Fruit fly (Drosophila melanogaster) whole organism, embryonic: ENCODE data around the gene CG11905.

Experiments used
- ATbp ChIP-seq: fragments of 200-800 bp; sonication (Bioruptor generic); optimal IDR thresholded peaks from 2 replicates; lab custom pipeline; 2017; ENCODE audit warnings: missing biosample characterization, mild to moderate bottlenecking, missing genetic modification characterization, missing genetic modification reagents
- B-H2 ChIP-seq: fragments of 200-800 bp; sonication (Bioruptor generic); optimal IDR thresholded peaks from 2 replicates; lab custom pipeline; 2018; ENCODE audit warnings: missing biosample characterization, mild to moderate bottlenecking, missing genetic modification characterization
- C15 ChIP-seq: fragments of 200-800 bp; sonication (Bioruptor generic); IDR thresholded peaks from 3 replicates; pipeline ENCODE4 v1.3.6; 2022; ENCODE audit warnings: missing biosample characterization, missing genetic modification characterization
- CG10565 ChIP-seq: fragments of 200-800 bp; sonication (Bioruptor generic); optimal IDR thresholded peaks from 3 replicates; lab custom pipeline; 2016; ENCODE audit warnings: missing biosample characterization, mild to moderate bottlenecking, missing genetic modification characterization
- CG11247 ChIP-seq: fragments of 200-800 bp; sonication (Bioruptor generic); IDR thresholded peaks from 2 replicates; pipeline ENCODE4 v1.3.6; 2022; ENCODE audit warnings: missing biosample characterization, missing genetic modification characterization
- CG12391 ChIP-seq: fragments of 200-800 bp; sonication (Bioruptor generic); optimal IDR thresholded peaks from 3 replicates; lab custom pipeline; 2018; ENCODE audit warnings: missing biosample characterization, mild to moderate bottlenecking, missing genetic modification characterization, moderate library complexity
- CG14014 ChIP-seq: fragments of 200-800 bp; sonication (Bioruptor generic); IDR thresholded peaks from 2 replicates; pipeline ENCODE4 v1.3.6; 2022; ENCODE audit warnings: missing biosample characterization, missing genetic modification characterization
- CG14667 ChIP-seq: fragments of 200-800 bp; sonication (Bioruptor generic); IDR thresholded peaks from 2 replicates; pipeline ENCODE4 v1.3.6; 2022; ENCODE audit warnings: missing biosample characterization, missing genetic modification characterization
- CG17829 ChIP-seq: fragments of 200-800 bp; optimal IDR thresholded peaks from 2 replicates; lab custom pipeline; 2019; ENCODE audit warnings: missing biosample characterization, mild to moderate bottlenecking, missing genetic modification characterization, moderate library complexity
- CG18262 ChIP-seq: fragments of 200-800 bp; optimal IDR thresholded peaks from 3 replicates; lab custom pipeline; 2019; ENCODE audit warnings: missing biosample characterization, mild to moderate bottlenecking, missing genetic modification characterization, moderate library complexity
- CG1832 ChIP-seq: fragments of 200-800 bp; sonication (Bioruptor generic); optimal IDR thresholded peaks from 2 replicates; lab custom pipeline; 2017; ENCODE audit warnings: missing biosample characterization, mild to moderate bottlenecking, missing genetic modification characterization, inconsistent platforms
- CG2678 ChIP-seq: fragments of 200-800 bp; sonication (Bioruptor generic); optimal IDR thresholded peaks from 3 replicates; lab custom pipeline; 2019; ENCODE audit warnings: missing biosample characterization, mild to moderate bottlenecking, missing genetic modification characterization, moderate library complexity
- CG3163 ChIP-seq: fragments of 200-800 bp; sonication (Bioruptor generic); optimal IDR thresholded peaks from 3 replicates; lab custom pipeline; 2016; ENCODE audit warnings: missing biosample characterization, missing genetic modification characterization
- CG3726 ChIP-seq: fragments of 200-800 bp; sonication (Bioruptor generic); IDR thresholded peaks from 3 replicates; pipeline ENCODE4, ENCODE4 v1.3.6; 2022; ENCODE audit warnings: missing biosample characterization, missing genetic modification characterization
- CG4404 ChIP-seq: fragments of 200-800 bp; sonication (Bioruptor generic); IDR thresholded peaks from 2 replicates; pipeline ENCODE4 v1.3.6; 2022; ENCODE audit warnings: missing biosample characterization, missing genetic modification characterization
- CG6175 ChIP-seq: fragments of 200-800 bp; sonication (Bioruptor generic); IDR thresholded peaks from 3 replicates; pipeline ENCODE4 v1.3.6; 2022; ENCODE audit warnings: missing biosample characterization, missing genetic modification characterization
- CG6791 ChIP-seq: fragments of 200-800 bp; sonication (Bioruptor generic); IDR thresholded peaks from 3 replicates; pipeline ENCODE4 v1.3.6; 2022; ENCODE audit warnings: missing biosample characterization, missing genetic modification characterization; ENCODE audit not compliant: partially characterized antibody
- CG8089 ChIP-seq: fragments of 200-800 bp; sonication (Bioruptor generic); optimal IDR thresholded peaks from 3 replicates; lab custom pipeline; 2016; ENCODE audit warnings: missing biosample characterization, missing genetic modification characterization
- CG8388 ChIP-seq: fragments of 200-800 bp; sonication (Bioruptor generic); optimal IDR thresholded peaks from 2 replicates; lab custom pipeline; 2019; ENCODE audit warnings: missing biosample characterization, mild to moderate bottlenecking, missing genetic modification characterization, moderate library complexity
- Dad ChIP-seq: fragments of 200-800 bp; sonication (Bioruptor generic); optimal IDR thresholded peaks from 3 replicates; lab custom pipeline; 2016; ENCODE audit warnings: missing biosample characterization, missing genetic modification characterization
- Doc3 ChIP-seq: fragments of 200-800 bp; sonication (Bioruptor generic); IDR thresholded peaks from 3 replicates; pipeline ENCODE4 v1.3.6; 2022; ENCODE audit warnings: missing biosample characterization, missing genetic modification characterization; ENCODE audit not compliant: partially characterized antibody
- ERR ChIP-seq: fragments of 200-800 bp; sonication (Bioruptor generic); optimal IDR thresholded peaks from 2 replicates; lab custom pipeline; 2016; ENCODE audit warnings: missing biosample characterization, missing genetic modification characterization
- HmgD ChIP-seq: fragments of 200-800 bp; sonication (Bioruptor generic); optimal IDR thresholded peaks from 3 replicates; lab custom pipeline; 2016; ENCODE audit warnings: missing biosample characterization, missing genetic modification characterization
- Hmr ChIP-seq: fragments of 200-800 bp; sonication (Bioruptor generic); optimal IDR thresholded peaks from 3 replicates; lab custom pipeline; 2017; ENCODE audit warnings: mild to moderate bottlenecking, missing biosample characterization, missing genetic modification reagents, missing genetic modification characterization
- Mad ChIP-seq: fragments of 200-800 bp; sonication (Bioruptor generic); optimal IDR thresholded peaks from 2 replicates; lab custom pipeline; 2016; ENCODE audit warnings: missing biosample characterization, missing genetic modification characterization
- NfI ChIP-seq: fragments of 200-800 bp; sonication (Bioruptor generic); optimal IDR thresholded peaks from 3 replicates; lab custom pipeline; 2018; ENCODE audit warnings: missing biosample characterization, mild to moderate bottlenecking, missing genetic modification characterization, moderate library complexity
- Poxn ChIP-seq: fragments of 200-800 bp; sonication (Bioruptor generic); IDR thresholded peaks from 2 replicates; pipeline ENCODE4 v1.3.6; 2022; ENCODE audit warnings: missing biosample characterization, missing genetic modification characterization
- Rfx ChIP-seq: fragments of 200-800 bp; sonication (Bioruptor generic); IDR thresholded peaks from 2 replicates; pipeline ENCODE4 v1.3.6; 2022; ENCODE audit warnings: missing biosample characterization, missing genetic modification characterization
- Spps ChIP-seq: fragments of 200-800 bp; sonication (Bioruptor generic); optimal IDR thresholded peaks from 2 replicates; lab custom pipeline; 2018; ENCODE audit warnings: missing biosample characterization, mild to moderate bottlenecking, missing genetic modification characterization
- Xbp1 ChIP-seq: fragments of 200-800 bp; sonication (Bioruptor generic); optimal IDR thresholded peaks from 3 replicates; lab custom pipeline; 2016; ENCODE audit warnings: missing biosample characterization, mild to moderate bottlenecking, missing genetic modification characterization
- ap ChIP-seq: fragments of 200-800 bp; sonication (Bioruptor generic); IDR thresholded peaks from 2 replicates; pipeline ENCODE4 v1.3.6; 2022; ENCODE audit warnings: missing biosample characterization, missing genetic modification characterization
- ase ChIP-seq: fragments of 200-800 bp; sonication (Bioruptor generic); IDR thresholded peaks from 3 replicates; pipeline ENCODE4 v1.3.6; 2022; ENCODE audit warnings: missing biosample characterization, missing genetic modification characterization
- chn ChIP-seq: fragments of 200-800 bp; sonication (Bioruptor generic); optimal IDR thresholded peaks from 2 replicates; lab custom pipeline; 2016; ENCODE audit warnings: missing biosample characterization, missing genetic modification characterization
- ci ChIP-seq: fragments of 200-800 bp; sonication (Bioruptor generic); IDR thresholded peaks from 3 replicates; pipeline ENCODE4 v1.3.6; 2022; ENCODE audit warnings: missing biosample characterization, missing genetic modification characterization
- danr ChIP-seq: fragments of 200-800 bp; sonication (Bioruptor generic); IDR thresholded peaks from 2 replicates; pipeline ENCODE4 v1.3.6; 2022; ENCODE audit warnings: missing biosample characterization, missing genetic modification characterization
- ems ChIP-seq: fragments of 200-800 bp; sonication (Bioruptor generic); optimal IDR thresholded peaks from 3 replicates; lab custom pipeline; 2016; ENCODE audit warnings: missing biosample characterization, missing genetic modification characterization
- ftz-f1 ChIP-seq: fragments of 200-800 bp; sonication (Bioruptor generic); optimal IDR thresholded peaks from 2 replicates; lab custom pipeline; 2016; ENCODE audit warnings: missing biosample characterization, missing genetic modification characterization
- hkb ChIP-seq, 2 experiments: fragments of 200-800 bp in 1 of 2; fragments of >200 bp in 1 of 2; sonication (Bioruptor generic) in 1 of 2; IDR thresholded peaks in 1 of 2; optimal IDR thresholded peaks in 1 of 2; 2 replicates each; pipeline versions ENCODE4 v1.3.6 to Lab custom; 2017 to 2022; ENCODE audit warnings: missing biosample characterization in 1 of 2, missing genetic modification characterization in 1 of 2
- kni ChIP-seq: fragments of 200-800 bp; sonication (Bioruptor generic); optimal IDR thresholded peaks from 3 replicates; lab custom pipeline; 2017; ENCODE audit warnings: mild to moderate bottlenecking, missing biosample characterization, missing genetic modification reagents, missing genetic modification characterization
- knrl ChIP-seq: fragments of 200-800 bp; sonication (Bioruptor generic); IDR thresholded peaks from 3 replicates; pipeline ENCODE4 v1.3.6; 2022; ENCODE audit warnings: missing biosample characterization, missing genetic modification characterization; ENCODE audit not compliant: partially characterized antibody
- mirr ChIP-seq: fragments of 200-800 bp; sonication (Bioruptor generic); optimal IDR thresholded peaks from 3 replicates; lab custom pipeline; 2018; ENCODE audit warnings: missing biosample characterization, mild to moderate bottlenecking, missing genetic modification characterization
- mld ChIP-seq: fragments of 200-800 bp; sonication (Bioruptor generic); IDR thresholded peaks from 3 replicates; pipeline ENCODE4 v1.3.6; 2022; ENCODE audit warnings: missing biosample characterization, missing genetic modification characterization; ENCODE audit not compliant: partially characterized antibody
- odd ChIP-seq: fragments of 200-800 bp; sonication (Bioruptor generic); optimal IDR thresholded peaks from 2 replicates; lab custom pipeline; 2017; ENCODE audit warnings: missing biosample characterization, mild to moderate bottlenecking, missing genetic modification characterization
- p53 ChIP-seq: fragments of 200-800 bp; sonication (Bioruptor generic); optimal IDR thresholded peaks from 2 replicates; lab custom pipeline; 2016; ENCODE audit warnings: missing biosample characterization, missing genetic modification characterization
- phol ChIP-seq: fragments of 200-800 bp; sonication (Bioruptor generic); optimal IDR thresholded peaks from 3 replicates; lab custom pipeline; 2018; ENCODE audit warnings: missing biosample characterization, mild to moderate bottlenecking, missing genetic modification characterization, moderate library complexity
- psq ChIP-seq: fragments of 200-800 bp; sonication (Bioruptor generic); optimal IDR thresholded peaks from 2 replicates; lab custom pipeline; 2017; ENCODE audit warnings: missing biosample characterization, missing genetic modification characterization
- salm ChIP-seq: fragments of 200-800 bp; sonication (Bioruptor generic); optimal IDR thresholded peaks from 2 replicates; lab custom pipeline; 2018; ENCODE audit warnings: missing biosample characterization, mild to moderate bottlenecking, missing genetic modification characterization
- sim ChIP-seq: fragments of 200-800 bp; sonication (Bioruptor generic); IDR thresholded peaks from 2 replicates; pipeline ENCODE4 v1.3.6; 2022; ENCODE audit warnings: missing biosample characterization, missing genetic modification characterization
- tap ChIP-seq: fragments of 200-800 bp; optimal IDR thresholded peaks from 3 replicates; lab custom pipeline; 2019; ENCODE audit warnings: missing biosample characterization, mild to moderate bottlenecking, missing genetic modification characterization, moderate library complexity
- tin ChIP-seq: fragments of 200-800 bp; sonication (Bioruptor generic); optimal IDR thresholded peaks from 3 replicates; lab custom pipeline; 2016; ENCODE audit warnings: missing biosample characterization, missing genetic modification characterization
- zfh1 ChIP-seq: fragments of 200-800 bp; sonication (Bioruptor generic); IDR thresholded peaks from 3 replicates; pipeline ENCODE4 v1.3.6; 2022; ENCODE audit warnings: missing biosample characterization, missing genetic modification characterization

CG11905 gene

DNA sequence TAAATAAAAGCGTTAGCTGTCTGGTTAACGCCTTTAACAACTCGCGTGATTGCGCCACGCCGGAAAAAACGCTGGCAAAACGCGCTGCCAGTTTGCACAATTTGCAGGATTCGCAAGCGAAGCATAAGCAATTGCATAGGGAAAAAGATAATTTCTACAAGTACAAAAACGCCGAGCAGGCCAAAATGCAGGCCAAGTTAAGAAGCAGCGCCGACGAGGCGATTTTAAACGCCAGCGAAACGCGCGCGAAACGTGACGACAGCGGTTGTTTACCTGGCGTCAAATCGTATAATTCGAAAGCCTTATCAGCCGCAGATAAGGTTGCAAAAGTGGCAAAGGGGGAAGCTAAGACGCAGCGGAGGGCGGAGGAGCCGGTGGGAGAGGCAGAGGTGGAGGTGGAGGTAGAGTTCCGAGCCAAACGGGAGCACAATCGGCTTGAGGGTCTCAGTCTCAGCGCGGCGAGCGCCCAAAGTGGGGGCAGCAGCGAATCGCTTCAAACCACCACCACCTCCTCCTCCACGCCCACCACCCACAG, 45.8 kb upstream of the CG11905 start (continued):
- TF ChIP-seq CG11247 (GFP tag; lab: Robert Waterston, UW) = no peak
- TF ChIP-seq CG18262 (tag; lab: Kevin White, UChicago) = no peak
- TF ChIP-seq tin (GFP tag; lab: Kevin White, UChicago) = no peak
- TF ChIP-seq Doc3 (GFP tag; lab: Robert Waterston, UW) = 0 out of 3 replicates have a peak, but pooled peaks have one; percentile 26
- TF ChIP-seq CG17829 (tag; lab: Kevin White, UChicago) = no peak
- TF ChIP-seq Poxn (GFP tag; lab: Robert Waterston, UW) = no peak
- TF ChIP-seq kni (GFP tag; lab: Kevin White, UChicago) = no peak
- TF ChIP-seq CG6175 (GFP tag; lab: Robert Waterston, UW) = peak; percentile 75
- no peak for TF ChIP-seq sim (GFP tag; lab: Robert Waterston, UW)
- no peak for TF ChIP-seq hkb (optimal IDR thresholded peaks at IDR 0.05; lab: Kevin White, UChicago)
- TF ChIP-seq hkb (GFP tag; IDR thresholded peaks at IDR 0.05; lab: Robert Waterston, UW) = no peak
- peak; percentile 34 for TF ChIP-seq Hmr (GFP tag; lab: Kevin White, UChicago)
- no peak for TF ChIP-seq ERR (GFP tag; lab: Kevin White, UChicago)
- TF ChIP-seq ATbp (GFP tag; lab: Kevin White, UChicago) = no peak
- TF ChIP-seq NfI (GFP tag; lab: Kevin White, UChicago) = no peak
- TF ChIP-seq Spps (tag; lab: Kevin White, UChicago) = no peak
- TF ChIP-seq chn (GFP tag; lab: Kevin White, UChicago) = no peak
- no peak for TF ChIP-seq CG1832 (GFP tag; lab: Kevin White, UChicago)
- TF ChIP-seq HmgD (GFP tag; lab: Kevin White, UChicago) = no peak
- peak; percentile 46; the same call in 1 of the 3 replicates for TF ChIP-seq ci (GFP tag; lab: Robert Waterston, UW)
- no peak for TF ChIP-seq C15 (GFP tag; lab: Robert Waterston, UW)
- TF ChIP-seq CG3163 (GFP tag; lab: Kevin White, UChicago) = no peak
- TF ChIP-seq p53 (GFP tag; lab: Kevin White, UChicago) = no peak
- no peak for TF ChIP-seq ems (GFP tag; lab: Kevin White, UChicago)
- peak; percentile 27 for TF ChIP-seq mirr (GFP tag; lab: Kevin White, UChicago)
- TF ChIP-seq CG4404 = no peak
- no peak for TF ChIP-seq CG8089
- peak; percentile 4 for TF ChIP-seq CG2678 (tag; lab: Kevin White, UChicago)
- no peak for TF ChIP-seq CG8388 (GFP tag; lab: Kevin White, UChicago)
- TF ChIP-seq danr = no peak
- no peak for TF ChIP-seq phol
- TF ChIP-seq psq = no peak
- TF ChIP-seq CG12391 = no peak
- TF ChIP-seq ap (GFP tag; lab: Robert Waterston, UW) = no peak
- no peak for TF ChIP-seq CG14667 (GFP tag; lab: Robert Waterston, UW)
- no peak for TF ChIP-seq Rfx (GFP tag; lab: Robert Waterston, UW)
- no peak for TF ChIP-seq tap (tag; lab: Kevin White, UChicago)
- no peak for TF ChIP-seq Xbp1 (GFP tag; lab: Kevin White, UChicago)
- TF ChIP-seq B-H2 = no peak
- no peak for TF ChIP-seq salm (tag; lab: Kevin White, UChicago)
- no peak for TF ChIP-seq Mad (GFP tag; lab: Kevin White, UChicago)
- TF ChIP-seq odd = peak; percentile 16
- TF ChIP-seq zfh1 = 0 out of 3 replicates have a peak, but pooled peaks have one; percentile 15
- no peak for TF ChIP-seq Dad (GFP tag; lab: Kevin White, UChicago)
- no peak for TF ChIP-seq CG3726 (GFP tag; lab: Robert Waterston, UW)
- TF ChIP-seq knrl (GFP tag; lab: Robert Waterston, UW) = no peak
- TF ChIP-seq ftz-f1 (GFP tag; lab: Kevin White, UChicago) = peak; percentile 3
- no peak for TF ChIP-seq CG10565 (GFP tag; lab: Kevin White, UChicago)
- no peak for TF ChIP-seq CG6791
- no peak for TF ChIP-seq ase (GFP tag; lab: Robert Waterston, UW)
- no peak for TF ChIP-seq CG14014 (GFP tag; lab: Robert Waterston, UW)
- TF ChIP-seq mld (GFP tag; lab: Robert Waterston, UW) = no peak
